Worm (Caenorhabditis elegans) whole organism, young adult: Measurements from ENCODE around the gene ZK1240.2.

Source experiments
- F57C9.4 ChIP-seq: sonication (generic microtip); optimal IDR thresholded peaks from 2 replicates; lab custom pipeline; 2017; ENCODE audit warnings: mild to moderate bottlenecking, missing genetic modification characterization, missing compliant biosample characterization
- ama-1 ChIP-seq, 3 experiments: fragments of 150-350 bp in 1 of 3; sonication (generic microtip) in 2 of 3; optimal IDR thresholded peaks; 2 replicates each; lab custom pipeline; 2014 to 2018; ENCODE audit warnings: missing biosample characterization in 2 of 3, missing genetic modification characterization in 2 of 3, missing genetic modification reagents in 2 of 3
- dpff-1 ChIP-seq: sonication (generic microtip); optimal IDR thresholded peaks from 2 replicates; lab custom pipeline; 2017; ENCODE audit warnings: mild to moderate bottlenecking, missing genetic modification characterization, missing compliant biosample characterization
- zfh-2 ChIP-seq: fragments of 200-800 bp; sonication (Bioruptor generic); conservative IDR thresholded peaks from 2 replicates; pipeline ENCODE4 v1.3.6; 2022; ENCODE audit warnings: missing genetic modification reagents, missing genetic modification characterization, missing compliant biosample characterization
- ztf-28 ChIP-seq: fragments of 200-800 bp; sonication (Bioruptor generic); IDR thresholded peaks from 2 replicates; pipeline ENCODE4 v1.3.6; 2022; ENCODE audit warnings: missing genetic modification reagents, missing genetic modification characterization, missing compliant biosample characterization

- TF ChIP-seq F57C9.4 (no peak), ztf-28 (GFP tag; lab: Robert Waterston, UW) (no peak), ama-1 (optimal IDR thresholded peaks at IDR 0.05; lab: Kevin White, UChicago) (no peak), ama-1 (GFP tag; optimal IDR thresholded peaks at IDR 0.05; lab: Kevin White, UChicago) (no peak), dpff-1 (no peak), zfh-2 (GFP tag; lab: Robert Waterston, UW) (no peak)
Measured at ce11 chrII:2332220-2332619, 9.0 kb downstream of the ZK1240.2 start, which contains the start of gene F43C11.8.
